Worm (Caenorhabditis elegans) whole organism, late embryonic: Measurements from ENCODE around the gene D1014.7.

Source experiments
- K09A11.1 ChIP-seq: sonication (generic microtip); optimal IDR thresholded peaks from 2 replicates; lab custom pipeline; 2017; ENCODE audit warnings: antibody characterized with exemption, mild to moderate bottlenecking, missing genetic modification characterization, missing compliant biosample characterization; ENCODE audit not compliant: insufficient read depth
- T23F11.4 ChIP-seq: fragments of 200-800 bp; sonication (Bioruptor generic); optimal IDR thresholded peaks from 2 replicates; lab custom pipeline; 2018; ENCODE audit warnings: mild to moderate bottlenecking, missing genetic modification characterization, missing compliant biosample characterization
- ama-1 ChIP-seq: fragments of 150-350 bp; optimal IDR thresholded peaks from 2 replicates; lab custom pipeline; 2014
- ceh-14 ChIP-seq: sonication (generic microtip); optimal IDR thresholded peaks from 2 replicates; lab custom pipeline; 2016; ENCODE audit warnings: missing genotype, missing genetic modification characterization, missing compliant biosample characterization
- ceh-2 ChIP-seq: sonication (generic microtip); optimal IDR thresholded peaks from 2 replicates; lab custom pipeline; 2016; ENCODE audit warnings: missing genotype, missing genetic modification characterization, missing compliant biosample characterization
- ceh-22 ChIP-seq: sonication (generic microtip); optimal IDR thresholded peaks from 2 replicates; lab custom pipeline; 2017; ENCODE audit warnings: missing biosample characterization, missing genetic modification characterization
- elt-2 ChIP-seq: sonication (generic microtip); optimal IDR thresholded peaks from 2 replicates; lab custom pipeline; 2016; ENCODE audit warnings: missing genetic modification reagents, missing genetic modification characterization, missing compliant biosample characterization
- hlh-8 ChIP-seq: sonication (generic microtip); optimal IDR thresholded peaks from 2 replicates; lab custom pipeline; 2016; ENCODE audit warnings: missing genotype, missing genetic modification characterization, missing compliant biosample characterization
- lim-6 ChIP-seq: sonication (generic microtip); optimal IDR thresholded peaks from 2 replicates; lab custom pipeline; 2016; ENCODE audit warnings: missing genetic modification characterization, missing compliant biosample characterization
- pag-3 ChIP-seq: sonication (generic microtip); optimal IDR thresholded peaks from 2 replicates; lab custom pipeline; 2016; ENCODE audit warnings: missing compliant biosample characterization, missing genetic modification characterization, borderline replicate concordance
- pqm-1 ChIP-seq: sonication (generic microtip); optimal IDR thresholded peaks from 2 replicates; lab custom pipeline; 2016; ENCODE audit warnings: missing genetic modification characterization, missing compliant biosample characterization
- tbx-2 ChIP-seq: sonication (generic microtip); optimal IDR thresholded peaks from 2 replicates; lab custom pipeline; 2016; ENCODE audit warnings: missing genetic modification characterization, missing compliant biosample characterization
- ttx-3 ChIP-seq: sonication (generic microtip); optimal IDR thresholded peaks from 2 replicates; lab custom pipeline; 2016; ENCODE audit warnings: missing genetic modification reagents, missing genetic modification characterization, missing compliant biosample characterization

DNA sequence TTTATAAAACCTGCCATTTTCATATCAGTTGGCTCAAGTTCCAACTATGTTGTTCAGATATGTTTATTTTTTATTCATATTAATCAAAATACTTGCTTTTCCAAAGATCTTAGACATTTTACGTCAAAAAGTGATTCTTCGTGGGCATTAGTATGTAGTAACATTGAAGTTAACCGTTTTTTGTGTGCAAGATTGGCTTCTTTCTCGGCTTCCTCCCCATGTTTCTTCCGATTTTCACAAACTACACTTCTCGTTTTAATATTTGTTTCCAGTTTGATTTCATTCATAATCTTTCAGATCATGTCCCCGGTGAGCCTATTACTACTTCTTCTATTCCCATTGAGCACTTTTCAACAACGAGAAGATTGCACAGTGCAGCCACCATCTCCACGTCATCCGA, 39.4 kb downstream of the D1014.7 start, which contains the start of gene sul-2:
- TF ChIP-seq ceh-2 (no peak), tbx-2 (tag; lab: Kevin White, UChicago) (no peak), elt-2 (tag; lab: Kevin White, UChicago) (no peak), T23F11.4 (no peak), pqm-1 (tag; lab: Kevin White, UChicago) (no peak), ceh-14 (tag; lab: Kevin White, UChicago) (no peak), hlh-8 (tag; lab: Kevin White, UChicago) (no peak), lim-6 (no peak), K09A11.1 (tag; lab: Kevin White, UChicago) (no peak), ama-1 (no peak), pag-3 (no peak), ttx-3 (tag; lab: Kevin White, UChicago) (no peak), ceh-22 (no peak)
